Worm (Caenorhabditis elegans): ENCODE data around the gene F12A10.1.
"Not testable (repeated sequence)": the region's sequence is repeated elsewhere in the genome, so short reads cannot be mapped to it uniquely, and the experiment has no call there.

- TF ChIP-seq lsy-2 (tag; optimal IDR thresholded peaks at IDR 0.05); tra-1 (GFP tag; IDR thresholded peaks at IDR 0.05); snpc-4 (tag; optimal IDR thresholded peaks at IDR 0.05); pqm-1 (tag; optimal IDR thresholded peaks at IDR 0.05); ceh-44 (GFP tag; IDR thresholded peaks at IDR 0.05); hlh-30 (tag; optimal IDR thresholded peaks at IDR 0.05; ENCODE audit: insufficient read depth); mdl-1 (tag; optimal IDR thresholded peaks at IDR 0.05); aha-1 (tag): not testable (repeated sequence)
Measured at ce11 chrII:5534939-5535338, 38.6 kb downstream of the F12A10.1 start, which contains the start of gene hlh-25.
